Worm (Caenorhabditis elegans) whole organism, young adult: ENCODE data around the gene srz-6.

ENCODE experiments used
- F22D6.2 ChIP-seq: sonication (generic microtip); optimal IDR thresholded peaks from 2 replicates; lab custom pipeline; 2016; ENCODE audit warnings: mild to moderate bottlenecking, missing genetic modification characterization, missing compliant biosample characterization
- F52B5.7 ChIP-seq: sonication (generic microtip); optimal IDR thresholded peaks from 2 replicates; lab custom pipeline; 2016; ENCODE audit warnings: mild to moderate bottlenecking, missing genetic modification characterization, missing compliant biosample characterization
- egrh-3 ChIP-seq: fragments of 200-800 bp; sonication (Bioruptor generic); IDR thresholded peaks from 2 replicates; pipeline ENCODE4 v1.3.6; 2022; ENCODE audit warnings: missing genetic modification reagents, missing genetic modification characterization, missing compliant biosample characterization
- let-607 ChIP-seq, 2 experiments: fragments of 200-800 bp in 1 of 2; sonication (Bioruptor generic) in 1 of 2; sonication (generic microtip) in 1 of 2; optimal IDR thresholded peaks; 2 replicates each; lab custom pipeline; 2016 to 2018; ENCODE audit warnings: mild to moderate bottlenecking in 2 of 2, missing compliant biosample characterization in 2 of 2, missing genetic modification characterization in 2 of 2, moderate library complexity in 2 of 2, missing genotype in 1 of 2
- madf-3 ChIP-seq: fragments of 200-800 bp; sonication (Bioruptor generic); IDR thresholded peaks from 2 replicates; pipeline ENCODE4 v1.3.6; 2022; ENCODE audit warnings: missing genetic modification reagents, missing genetic modification characterization, missing compliant biosample characterization
- nfya-1 ChIP-seq: sonication (generic microtip); optimal IDR thresholded peaks from 2 replicates; lab custom pipeline; 2017; ENCODE audit warnings: antibody characterized with exemption, missing compliant biosample characterization, missing genetic modification characterization, borderline replicate concordance; ENCODE audit not compliant: insufficient read depth
- unc-62 ChIP-seq: fragments of 150-350 bp; optimal IDR thresholded peaks from 2 replicates; lab custom pipeline; 2014; ENCODE audit warnings: missing biosample characterization, missing genetic modification reagents, missing genetic modification characterization
- ztf-22 ChIP-seq: fragments of 200-800 bp; sonication (Bioruptor generic); optimal IDR thresholded peaks from 2 replicates; lab custom pipeline; 2018; ENCODE audit warnings: mild to moderate bottlenecking, missing genetic modification characterization, moderate library complexity, missing compliant biosample characterization

- TF ChIP-seq unc-62, result no peak
- TF ChIP-seq nfya-1 (tag; lab: Kevin White, UChicago), result no peak
- no peak for TF ChIP-seq egrh-3 (GFP tag; lab: Robert Waterston, UW)
- no peak for TF ChIP-seq madf-3 (GFP tag; lab: Robert Waterston, UW)
- no peak for TF ChIP-seq ztf-22 (GFP tag; lab: Kevin White, UChicago)
- TF ChIP-seq let-607 (tag; optimal IDR thresholded peaks at IDR 0.05; lab: Kevin White, UChicago), result no peak
- TF ChIP-seq F52B5.7 (tag; lab: Kevin White, UChicago), result no peak
- TF ChIP-seq F22D6.2 (tag; lab: Kevin White, UChicago), result no peak
These were observed 32.6 kb upstream of the srz-6 start, which contains the start of gene tag-281 for ce11 chrII:12459422-12459821.
